Fruit fly (Drosophila melanogaster): Measurements from ENCODE around the gene mRpL55.

- no peak for TF ChIP-seq fru (GFP tag; optimal IDR thresholded peaks at IDR 0.05)
- TF ChIP-seq Rel (GFP tag; optimal IDR thresholded peaks at IDR 0.05) = no peak
- TF ChIP-seq Rel (tag; optimal IDR thresholded peaks at IDR 0.05) = no peak
- no peak for TF ChIP-seq Hr83 (GFP tag; optimal IDR thresholded peaks at IDR 0.05; ENCODE audit: poor library complexity, severe bottlenecking)
These were observed 16.5 kb upstream of the mRpL55 start for dm6 chr3R:19111159-19111558.
